Worm (Caenorhabditis elegans) whole organism, young adult: ENCODE data around the gene Y57G11C.28.

ENCODE experiments used
- B0019.2 ChIP-seq: fragments of 200-800 bp; sonication (Bioruptor generic); conservative IDR thresholded peaks from 2 replicates; pipeline ENCODE4 v1.3.6; 2022; ENCODE audit warnings: missing genetic modification reagents, missing genetic modification characterization, missing compliant biosample characterization
- C06A6.2 ChIP-seq: fragments of 200-800 bp; sonication (Bioruptor generic); conservative IDR thresholded peaks from 2 replicates; pipeline ENCODE4 v1.3.6; 2022; ENCODE audit warnings: missing genetic modification characterization, missing compliant biosample characterization
- C17E4.6 ChIP-seq: fragments of 200-800 bp; sonication (Bioruptor generic); IDR thresholded peaks from 2 replicates; pipeline ENCODE4 v1.3.6; 2022; ENCODE audit warnings: missing genetic modification reagents, missing genetic modification characterization, missing compliant biosample characterization
- F23B12.7 ChIP-seq: sonication (generic microtip); optimal IDR thresholded peaks from 2 replicates; lab custom pipeline; 2017; ENCODE audit warnings: missing genetic modification characterization, mild to moderate bottlenecking, missing compliant biosample characterization, antibody characterized with exemption, moderate library complexity; ENCODE audit not compliant: insufficient read depth
- F39B2.1 ChIP-seq: fragments of 200-800 bp; sonication (Bioruptor generic); IDR thresholded peaks from 2 replicates; pipeline ENCODE4 v1.3.6; 2022; ENCODE audit warnings: missing genetic modification reagents, missing genetic modification characterization, missing compliant biosample characterization
- F49E8.2 ChIP-seq: sonication (generic microtip); optimal IDR thresholded peaks from 3 replicates; lab custom pipeline; 2017; ENCODE audit warnings: missing genetic modification characterization, mild to moderate bottlenecking, missing compliant biosample characterization, antibody characterized with exemption, moderate library complexity; ENCODE audit not compliant: insufficient read depth
- T07F8.4 ChIP-seq: sonication (generic microtip); optimal IDR thresholded peaks from 2 replicates; lab custom pipeline; 2016; ENCODE audit warnings: mild to moderate bottlenecking, missing genetic modification characterization, moderate library complexity, missing compliant biosample characterization
- Y53G8AR.9 ChIP-seq: fragments of 200-800 bp; sonication (Bioruptor generic); conservative IDR thresholded peaks from 2 replicates; pipeline ENCODE4 v1.3.6; 2022; ENCODE audit warnings: missing genetic modification reagents, missing genetic modification characterization, missing compliant biosample characterization
- ama-1 ChIP-seq, 3 experiments: fragments of 150-350 bp in 1 of 3; sonication (generic microtip) in 2 of 3; optimal IDR thresholded peaks; 2 replicates each; lab custom pipeline; 2014 to 2018; ENCODE audit warnings: missing biosample characterization in 2 of 3, missing genetic modification characterization in 2 of 3, missing genetic modification reagents in 2 of 3
- aptf-2 ChIP-seq: fragments of 200-800 bp; sonication (Bioruptor generic); conservative IDR thresholded peaks from 2 replicates; pipeline ENCODE4 v1.3.6; 2022; ENCODE audit warnings: missing genetic modification reagents, missing genetic modification characterization, missing compliant biosample characterization
- attf-3 ChIP-seq: fragments of 200-800 bp; sonication (Bioruptor generic); conservative IDR thresholded peaks from 2 replicates; pipeline ENCODE4 v1.3.6; 2022; ENCODE audit warnings: missing genetic modification reagents, missing genetic modification characterization, missing compliant biosample characterization
- bed-2 ChIP-seq: fragments of 200-800 bp; sonication (Bioruptor generic); IDR thresholded peaks from 2 replicates; pipeline ENCODE4 v1.3.6; 2022; ENCODE audit warnings: missing genetic modification reagents, missing genetic modification characterization, missing compliant biosample characterization
- cebp-1 ChIP-seq, 2 experiments: fragments of 200-800 bp in 1 of 2; sonication (Bioruptor generic) in 1 of 2; sonication (generic microtip) in 1 of 2; IDR thresholded peaks in 1 of 2; optimal IDR thresholded peaks in 1 of 2; 2 replicates each; pipeline versions ENCODE4 v1.3.6 to Lab custom; 2017 to 2022; ENCODE audit warnings: missing compliant biosample characterization in 2 of 2, missing genetic modification characterization in 2 of 2, mild to moderate bottlenecking in 1 of 2, missing genetic modification reagents in 1 of 2, moderate library complexity in 1 of 2
- ceh-100 ChIP-seq: fragments of 200-800 bp; sonication (Bioruptor generic); IDR thresholded peaks from 2 replicates; pipeline ENCODE4 v1.3.6; 2022; ENCODE audit warnings: missing genetic modification reagents, missing genetic modification characterization, missing compliant biosample characterization
- ceh-58 ChIP-seq: fragments of 200-800 bp; sonication (Bioruptor generic); IDR thresholded peaks from 2 replicates; pipeline ENCODE4 v1.3.6; 2022; ENCODE audit warnings: missing genetic modification characterization, missing compliant biosample characterization
- dpff-1 ChIP-seq: sonication (generic microtip); optimal IDR thresholded peaks from 2 replicates; lab custom pipeline; 2017; ENCODE audit warnings: mild to moderate bottlenecking, missing genetic modification characterization, missing compliant biosample characterization
- efl-1 ChIP-seq: fragments of 150-350 bp; optimal IDR thresholded peaks from 2 replicates; lab custom pipeline; 2014; ENCODE audit warnings: missing biosample characterization, missing genetic modification reagents, missing genetic modification characterization
- egl-44 ChIP-seq: fragments of 200-800 bp; sonication (Bioruptor generic); IDR thresholded peaks from 2 replicates; pipeline ENCODE4 v1.3.6; 2022; ENCODE audit warnings: missing genetic modification reagents, missing genetic modification characterization, missing compliant biosample characterization
- egrh-3 ChIP-seq: fragments of 200-800 bp; sonication (Bioruptor generic); IDR thresholded peaks from 2 replicates; pipeline ENCODE4 v1.3.6; 2022; ENCODE audit warnings: missing genetic modification reagents, missing genetic modification characterization, missing compliant biosample characterization
- fkh-3 ChIP-seq: sonication (generic microtip); optimal IDR thresholded peaks from 2 replicates; lab custom pipeline; 2016; ENCODE audit warnings: mild to moderate bottlenecking, missing genetic modification characterization, missing compliant biosample characterization
- hlh-12 ChIP-seq: sonication (generic microtip); optimal IDR thresholded peaks from 2 replicates; lab custom pipeline; 2016; ENCODE audit warnings: missing genetic modification characterization, missing compliant biosample characterization
- hmg-1.2 ChIP-seq: fragments of 200-800 bp; sonication (Bioruptor generic); IDR thresholded peaks from 2 replicates; pipeline ENCODE4 v1.3.6; 2022; ENCODE audit warnings: missing genetic modification reagents, missing genetic modification characterization, missing compliant biosample characterization
- hsf-1 ChIP-seq: fragments of 200-800 bp; sonication (Bioruptor generic); IDR thresholded peaks from 2 replicates; pipeline ENCODE4 v1.3.6; 2022; ENCODE audit warnings: missing genetic modification reagents, missing genetic modification characterization, missing compliant biosample characterization
- lag-1 ChIP-seq: fragments of 200-800 bp; sonication (Bioruptor generic); IDR thresholded peaks from 2 replicates; pipeline ENCODE4 v1.3.6; 2022; ENCODE audit warnings: missing genetic modification reagents, missing genetic modification characterization, missing compliant biosample characterization
- let-526 ChIP-seq: fragments of 200-800 bp; sonication (Bioruptor generic); IDR thresholded peaks from 2 replicates; pipeline ENCODE4 v1.3.6; 2022; ENCODE audit warnings: missing genetic modification reagents, missing genetic modification characterization, missing compliant biosample characterization
- let-607 ChIP-seq, 2 experiments: fragments of 200-800 bp in 1 of 2; sonication (Bioruptor generic) in 1 of 2; sonication (generic microtip) in 1 of 2; optimal IDR thresholded peaks; 2 replicates each; lab custom pipeline; 2016 to 2018; ENCODE audit warnings: mild to moderate bottlenecking in 2 of 2, missing compliant biosample characterization in 2 of 2, missing genetic modification characterization in 2 of 2, moderate library complexity in 2 of 2, missing genotype in 1 of 2
- lin-26 ChIP-seq: fragments of 200-800 bp; sonication (Bioruptor generic); IDR thresholded peaks from 2 replicates; pipeline ENCODE4 v1.3.6; 2022; ENCODE audit warnings: missing genetic modification reagents, missing genetic modification characterization, missing compliant biosample characterization
- lin-40 ChIP-seq: sonication (generic microtip); optimal IDR thresholded peaks from 2 replicates; lab custom pipeline; 2016; ENCODE audit warnings: missing genetic modification characterization, mild to moderate bottlenecking, missing compliant biosample characterization, missing genotype, missing genetic modification reagents
- lir-1 ChIP-seq: fragments of 200-800 bp; sonication (Bioruptor generic); conservative IDR thresholded peaks from 2 replicates; pipeline ENCODE4 v1.3.6; 2022; ENCODE audit warnings: missing genetic modification reagents, missing genetic modification characterization, missing compliant biosample characterization
- lsy-27 ChIP-seq: sonication (generic microtip); optimal IDR thresholded peaks from 2 replicates; lab custom pipeline; 2017; ENCODE audit warnings: missing genetic modification characterization, mild to moderate bottlenecking, missing compliant biosample characterization, antibody characterized with exemption, missing genotype, borderline replicate concordance; ENCODE audit not compliant: insufficient read depth
- nhr-179 ChIP-seq: sonication (generic microtip); optimal IDR thresholded peaks from 2 replicates; lab custom pipeline; 2016; ENCODE audit warnings: mild to moderate bottlenecking, missing genetic modification characterization, missing compliant biosample characterization
- rec-8 ChIP-seq, 2 experiments: sonication (generic microtip); optimal IDR thresholded peaks; 2 replicates each; lab custom pipeline; 2016; ENCODE audit warnings: mild to moderate bottlenecking in 2 of 2, missing genetic modification characterization in 2 of 2, missing genetic modification reagents in 2 of 2, missing genotype in 2 of 2, missing biosample characterization in 1 of 2, missing compliant biosample characterization in 1 of 2, moderate library complexity in 1 of 2
- rpc-1 ChIP-seq, 2 experiments: fragments of 150-350 bp in 1 of 2; sonication (generic microtip) in 1 of 2; optimal IDR thresholded peaks; 2 replicates each; lab custom pipeline; 2014 to 2018; ENCODE audit warnings: missing biosample characterization in 1 of 2, missing genetic modification characterization in 1 of 2, missing genetic modification reagents in 1 of 2, missing genotype in 1 of 2
- sea-2 ChIP-seq: fragments of 200-800 bp; sonication (Bioruptor generic); IDR thresholded peaks from 2 replicates; pipeline ENCODE4 v1.3.6; 2022; ENCODE audit warnings: missing genetic modification characterization, missing compliant biosample characterization
- snpc-4 ChIP-seq, 5 experiments: fragments of 150-350 bp in 1 of 5; sonication (generic microtip) in 4 of 5; optimal IDR thresholded peaks; 2 replicates each; lab custom pipeline; 2014 to 2018; ENCODE audit warnings: missing genetic modification characterization in 5 of 5, missing biosample characterization in 3 of 5, antibody characterized with exemption in 2 of 5, mild to moderate bottlenecking in 2 of 5, missing compliant biosample characterization in 2 of 5, missing genotype in 2 of 5, moderate library complexity in 2 of 5, missing genetic modification reagents in 1 of 5
- somi-1 ChIP-seq: fragments of 200-800 bp; sonication (Bioruptor generic); optimal IDR thresholded peaks from 2 replicates; lab custom pipeline; 2018; ENCODE audit warnings: mild to moderate bottlenecking, missing genetic modification characterization, missing compliant biosample characterization
- tbx-9 ChIP-seq: sonication (generic microtip); optimal IDR thresholded peaks from 2 replicates; lab custom pipeline; 2016; ENCODE audit warnings: borderline replicate concordance, missing genetic modification characterization, inconsistent platforms, missing compliant biosample characterization
- tlf-1 ChIP-seq: fragments of 200-800 bp; sonication (Bioruptor generic); optimal IDR thresholded peaks from 2 replicates; lab custom pipeline; 2018; ENCODE audit warnings: mild to moderate bottlenecking, missing genetic modification characterization, missing compliant biosample characterization
- unc-130 ChIP-seq: sonication (generic microtip); optimal IDR thresholded peaks from 2 replicates; lab custom pipeline; 2016; ENCODE audit warnings: missing genetic modification reagents, missing genetic modification characterization, missing compliant biosample characterization
- zfh-2 ChIP-seq: fragments of 200-800 bp; sonication (Bioruptor generic); conservative IDR thresholded peaks from 2 replicates; pipeline ENCODE4 v1.3.6; 2022; ENCODE audit warnings: missing genetic modification reagents, missing genetic modification characterization, missing compliant biosample characterization
- zim-3 ChIP-seq: sonication (generic microtip); optimal IDR thresholded peaks from 2 replicates; lab custom pipeline; 2017; ENCODE audit warnings: mild to moderate bottlenecking, missing genetic modification characterization, moderate library complexity, missing compliant biosample characterization
- ztf-22 ChIP-seq: fragments of 200-800 bp; sonication (Bioruptor generic); optimal IDR thresholded peaks from 2 replicates; lab custom pipeline; 2018; ENCODE audit warnings: mild to moderate bottlenecking, missing genetic modification characterization, moderate library complexity, missing compliant biosample characterization
- ztf-28 ChIP-seq: fragments of 200-800 bp; sonication (Bioruptor generic); IDR thresholded peaks from 2 replicates; pipeline ENCODE4 v1.3.6; 2022; ENCODE audit warnings: missing genetic modification reagents, missing genetic modification characterization, missing compliant biosample characterization
- ztf-3 ChIP-seq: fragments of 200-800 bp; sonication (Bioruptor generic); optimal IDR thresholded peaks from 2 replicates; lab custom pipeline; 2018; ENCODE audit warnings: mild to moderate bottlenecking, missing genetic modification characterization, missing compliant biosample characterization
- ztf-6 ChIP-seq: fragments of 200-800 bp; sonication (Bioruptor generic); IDR thresholded peaks from 2 replicates; pipeline ENCODE4 v1.3.6; 2022; ENCODE audit warnings: missing genetic modification reagents, missing genetic modification characterization, missing compliant biosample characterization

The Y57G11C.28 gene

DNA sequence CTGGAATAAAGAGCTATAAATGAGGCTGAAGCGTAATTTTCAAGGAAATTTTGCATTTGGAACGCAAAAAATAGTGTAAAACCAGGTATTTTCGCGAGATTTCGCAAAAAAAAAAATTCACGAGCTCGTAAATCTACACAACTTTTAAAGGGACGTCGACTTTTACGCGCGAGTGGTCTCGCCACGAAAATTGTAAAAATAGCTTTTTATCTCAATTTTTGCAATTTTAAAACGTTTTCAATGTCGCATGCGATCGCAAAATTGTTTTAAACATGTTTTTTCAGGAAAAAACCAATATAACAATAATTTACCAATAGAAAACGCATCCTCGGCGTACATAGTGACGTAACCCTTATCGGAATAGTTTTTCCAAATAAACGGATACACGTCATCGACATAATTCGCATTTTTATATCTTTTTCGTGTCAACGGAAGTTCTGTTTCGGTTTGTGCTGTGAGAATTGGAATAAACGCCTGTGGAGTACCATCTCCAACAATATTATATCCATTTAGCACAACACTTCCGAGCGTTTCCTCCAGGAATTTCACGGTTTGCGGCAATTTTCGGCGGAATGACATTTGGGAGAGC lies 27.3 kb downstream of the Y57G11C.28 start (continued):
- TF ChIP-seq snpc-4 (GFP tag; optimal IDR thresholded peaks at IDR 0.05; lab: Kevin White, UChicago): peak; percentile 83
- TF ChIP-seq snpc-4 (tag; optimal IDR thresholded peaks at IDR 0.05; lab: Kevin White, UChicago): peak; percentile 56 to 95 (median 86)
- TF ChIP-seq cebp-1 (GFP tag; IDR thresholded peaks at IDR 0.05; lab: Robert Waterston, UW): no peak
- peak; percentile 36 for TF ChIP-seq cebp-1 (tag; optimal IDR thresholded peaks at IDR 0.05; lab: Kevin White, UChicago)
- TF ChIP-seq fkh-3 (tag; lab: Kevin White, UChicago): no peak
- no peak for TF ChIP-seq nhr-179 (tag; lab: Kevin White, UChicago)
- no peak for TF ChIP-seq lin-26 (GFP tag; lab: Robert Waterston, UW)
- no peak for TF ChIP-seq lin-40 (tag; lab: Kevin White, UChicago)
- no peak for TF ChIP-seq rec-8 (tag; optimal IDR thresholded peaks at IDR 0.05; lab: Kevin White, UChicago)
- no peak for TF ChIP-seq aptf-2 (GFP tag; lab: Robert Waterston, UW)
- no peak for TF ChIP-seq T07F8.4
- no peak for TF ChIP-seq ztf-6 (GFP tag; lab: Robert Waterston, UW)
- no peak for TF ChIP-seq C17E4.6
- no peak for TF ChIP-seq let-607 (tag; optimal IDR thresholded peaks at IDR 0.05; lab: Kevin White, UChicago)
- TF ChIP-seq F23B12.7 (tag; lab: Kevin White, UChicago): peak; percentile 49
- TF ChIP-seq tbx-9 (tag; lab: Kevin White, UChicago): no peak
- peak; percentile 60 for TF ChIP-seq F49E8.2 (tag; lab: Kevin White, UChicago)
- TF ChIP-seq rpc-1 (optimal IDR thresholded peaks at IDR 0.05; lab: Kevin White, UChicago): no peak
- TF ChIP-seq rpc-1 (tag; optimal IDR thresholded peaks at IDR 0.05; lab: Kevin White, UChicago): no peak
- no peak for TF ChIP-seq ceh-100 (GFP tag; lab: Robert Waterston, UW)
- TF ChIP-seq hsf-1 (GFP tag; lab: Robert Waterston, UW): peak; percentile 69
- no peak for TF ChIP-seq lir-1 (GFP tag; lab: Robert Waterston, UW)
- TF ChIP-seq ztf-3: no peak
- TF ChIP-seq Y53G8AR.9 (GFP tag; lab: Robert Waterston, UW): no peak; the same call in 1 of the 2 replicates
- no peak for TF ChIP-seq attf-3 (GFP tag; lab: Robert Waterston, UW)
- TF ChIP-seq dpff-1: no peak
- TF ChIP-seq egrh-3 (GFP tag; lab: Robert Waterston, UW): no peak
- peak; percentile 26; the same call in 1 of the 2 replicates for TF ChIP-seq hmg-1.2 (GFP tag; lab: Robert Waterston, UW)
- TF ChIP-seq efl-1 (GFP tag; lab: Kevin White, UChicago): peak; percentile 36
- no peak for TF ChIP-seq let-526 (GFP tag; lab: Robert Waterston, UW)
- no peak for TF ChIP-seq bed-2
- TF ChIP-seq ztf-28 (GFP tag; lab: Robert Waterston, UW): no peak
- no peak for TF ChIP-seq ceh-58 (GFP tag; lab: Robert Waterston, UW)
- no peak for TF ChIP-seq somi-1 (GFP tag; lab: Kevin White, UChicago)
- TF ChIP-seq F39B2.1 (GFP tag; lab: Robert Waterston, UW): no peak
- peak; percentile 41; the same call in 1 of the 2 replicates for TF ChIP-seq B0019.2 (GFP tag; lab: Robert Waterston, UW)
- peak; percentile 22 for TF ChIP-seq unc-130 (GFP tag; lab: Kevin White, UChicago)
- no peak for TF ChIP-seq ama-1 (optimal IDR thresholded peaks at IDR 0.05; lab: Kevin White, UChicago)
- peak in 1 of 2 experiments; percentile 20 for TF ChIP-seq ama-1 (GFP tag; optimal IDR thresholded peaks at IDR 0.05; lab: Kevin White, UChicago)
- no peak for TF ChIP-seq zfh-2 (GFP tag; lab: Robert Waterston, UW)
- no peak for TF ChIP-seq egl-44 (GFP tag; lab: Robert Waterston, UW)
- TF ChIP-seq lsy-27 (tag; lab: Kevin White, UChicago): no peak
- TF ChIP-seq hlh-12: no peak
- no peak for TF ChIP-seq lag-1
- TF ChIP-seq sea-2: no peak
- TF ChIP-seq C06A6.2: no peak
- TF ChIP-seq ztf-22 (GFP tag; lab: Kevin White, UChicago): no peak
- no peak for TF ChIP-seq zim-3 (tag; lab: Kevin White, UChicago)
- no peak for TF ChIP-seq tlf-1 (GFP tag; lab: Kevin White, UChicago)
